Worm (Caenorhabditis elegans) whole organism, L3 larva: ENCODE data around the gene T10B5.4.

Experiments used
- daf-12 ChIP-seq: fragments of 150-350 bp; optimal IDR thresholded peaks from 2 replicates; lab custom pipeline; 2014; ENCODE audit warnings: missing biosample characterization, missing genetic modification reagents, missing genetic modification characterization
- fkh-2 ChIP-seq: fragments of 150-350 bp; optimal IDR thresholded peaks from 2 replicates; lab custom pipeline; 2014; ENCODE audit warnings: missing biosample characterization, missing genetic modification reagents, missing genetic modification characterization
- nhr-76 ChIP-seq: fragments of 150-350 bp; sonication (generic microtip); optimal IDR thresholded peaks from 5 replicates; lab custom pipeline; 2014; ENCODE audit warnings: missing biosample characterization, missing genetic modification characterization
- pqm-1 ChIP-seq: fragments of 150-350 bp; optimal IDR thresholded peaks from 2 replicates; lab custom pipeline; 2017; ENCODE audit warnings: missing biosample characterization, missing genetic modification characterization, inconsistent platforms
- unc-62 ChIP-seq: fragments of 150-350 bp; sonication (generic microtip); optimal IDR thresholded peaks from 4 replicates; lab custom pipeline; 2014; ENCODE audit warnings: missing biosample characterization, missing genetic modification reagents, missing genetic modification characterization

- TF ChIP-seq daf-12: no peak
- TF ChIP-seq nhr-76 (tag; lab: Kevin White, UChicago): no peak
- TF ChIP-seq fkh-2 (tag; lab: Kevin White, UChicago): no peak
- TF ChIP-seq pqm-1 (tag; lab: Kevin White, UChicago): no peak
- TF ChIP-seq unc-62 (GFP tag; lab: Kevin White, UChicago): no peak
Measured at ce11 chrV:1824528-1824927, 47.1 kb downstream of the T10B5.4 start.
